Worm (Caenorhabditis elegans): ENCODE data around the gene gsp-1.

DNA sequence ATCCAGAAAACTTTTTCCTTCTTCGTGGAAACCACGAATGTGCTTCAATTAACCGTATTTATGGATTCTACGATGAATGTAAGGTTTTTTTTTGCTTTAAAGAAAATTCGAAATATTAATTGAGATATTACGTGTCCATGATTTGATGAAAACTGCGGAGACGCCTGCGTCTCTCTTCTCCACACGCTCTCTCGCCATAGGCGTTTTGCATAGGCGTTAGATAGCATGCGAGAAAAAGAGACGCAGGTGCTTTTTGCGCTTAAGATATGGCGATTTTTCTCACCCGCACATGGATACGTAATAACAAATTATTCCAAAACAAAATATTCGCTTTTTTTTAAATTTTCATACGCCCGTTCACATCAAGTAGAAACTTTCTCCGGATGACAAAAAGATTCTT, 1.2 kb downstream of the gsp-1 start:
- no peak for TF ChIP-seq rnt-1 (tag; optimal IDR thresholded peaks at IDR 0.05)
- TF ChIP-seq Y116A8C.19 (tag; optimal IDR thresholded peaks at IDR 0.05; ENCODE audit: borderline replicate concordance) = no peak
- TF ChIP-seq lin-15B (tag; optimal IDR thresholded peaks at IDR 0.05) = no peak
- no peak for TF ChIP-seq unc-130 (tag; optimal IDR thresholded peaks at IDR 0.05)
- no peak for TF ChIP-seq pqm-1 (tag; optimal IDR thresholded peaks at IDR 0.05)

Measured in whole organism, L1 larva.